Worm (Caenorhabditis elegans) whole organism, L2 larva: ENCODE results near the gene gpx-2.

Source experiments
- ZK546.5 ChIP-seq: sonication (generic microtip); optimal IDR thresholded peaks from 2 replicates; lab custom pipeline; 2017; ENCODE audit warnings: missing biosample characterization, missing genetic modification characterization
- ceh-82 ChIP-seq: fragments of 150-350 bp; optimal IDR thresholded peaks from 2 replicates; lab custom pipeline; 2014; ENCODE audit warnings: missing biosample characterization, missing genetic modification characterization
- elt-3 ChIP-seq: sonication (generic microtip); optimal IDR thresholded peaks from 2 replicates; lab custom pipeline; 2017; ENCODE audit warnings: missing biosample characterization, missing genetic modification characterization
- fos-1 ChIP-seq: fragments of 150-350 bp; optimal IDR thresholded peaks from 2 replicates; lab custom pipeline; 2014; ENCODE audit warnings: missing biosample characterization, missing genetic modification characterization
- lin-39 ChIP-seq: fragments of 150-350 bp; optimal IDR thresholded peaks from 2 replicates; lab custom pipeline; 2014; ENCODE audit warnings: missing biosample characterization, missing genetic modification reagents, missing genetic modification characterization
- mbf-1 ChIP-seq: sonication (generic microtip); optimal IDR thresholded peaks from 2 replicates; lab custom pipeline; 2017; ENCODE audit warnings: missing biosample characterization, missing genetic modification characterization
- nhr-10 ChIP-seq: sonication (generic microtip); optimal IDR thresholded peaks from 2 replicates; lab custom pipeline; 2017; ENCODE audit warnings: missing biosample characterization, missing genetic modification characterization
- nhr-23 ChIP-seq: fragments of 150-350 bp; optimal IDR thresholded peaks from 2 replicates; lab custom pipeline; 2014; ENCODE audit warnings: missing biosample characterization, missing genetic modification reagents, missing genetic modification characterization
- nhr-77 ChIP-seq: fragments of 150-350 bp; optimal IDR thresholded peaks from 2 replicates; lab custom pipeline; 2014; ENCODE audit warnings: missing biosample characterization, missing genetic modification characterization
- sma-9 ChIP-seq, 2 experiments: fragments of 150-350 bp in 1 of 2; sonication (generic microtip) in 1 of 2; optimal IDR thresholded peaks; 2 replicates each; lab custom pipeline; 2014 to 2016; ENCODE audit warnings: missing genetic modification characterization in 2 of 2, mild to moderate bottlenecking in 1 of 2, missing biosample characterization in 1 of 2, missing compliant biosample characterization in 1 of 2, missing genetic modification reagents in 1 of 2, moderate library complexity in 1 of 2
- snpc-4 ChIP-seq: fragments of 150-350 bp; optimal IDR thresholded peaks from 2 replicates; lab custom pipeline; 2014; ENCODE audit warnings: missing biosample characterization, missing genetic modification characterization
- unc-39 ChIP-seq: fragments of 150-350 bp; optimal IDR thresholded peaks from 2 replicates; lab custom pipeline; 2014; ENCODE audit warnings: missing biosample characterization, missing genetic modification characterization
- unc-62 ChIP-seq: fragments of 150-350 bp; optimal IDR thresholded peaks from 2 replicates; lab custom pipeline; 2014; ENCODE audit warnings: missing biosample characterization, missing genetic modification reagents, missing genetic modification characterization
- ztf-11 ChIP-seq: sonication (generic microtip); optimal IDR thresholded peaks from 2 replicates; lab custom pipeline; 2017; ENCODE audit warnings: missing biosample characterization, missing genetic modification characterization

DNA sequence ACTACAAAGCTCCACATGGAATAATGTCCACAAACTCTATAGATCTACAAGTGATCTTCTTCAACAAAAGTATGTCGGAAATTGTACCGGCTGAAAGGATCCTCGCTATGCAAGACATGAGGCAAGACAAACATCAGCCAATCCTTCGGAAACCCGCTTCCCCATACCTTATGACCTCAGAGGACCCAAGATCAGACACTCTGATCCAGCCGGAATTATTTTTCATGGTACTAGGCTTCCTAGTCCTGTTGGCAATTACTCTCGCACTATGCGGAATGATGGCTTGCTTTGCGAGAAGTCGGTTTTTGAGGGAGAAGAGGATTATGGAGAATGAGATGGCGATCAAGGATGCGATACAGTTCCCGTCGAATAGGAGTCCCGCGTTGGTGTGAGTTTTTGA, 16.7 kb upstream of the gpx-2 start:
- no peak for TF ChIP-seq ZK546.5 (tag; lab: Kevin White, UChicago)
- no peak for TF ChIP-seq snpc-4
- TF ChIP-seq unc-62, result no peak
- no peak for TF ChIP-seq fos-1 (tag; lab: Kevin White, UChicago)
- TF ChIP-seq mbf-1 (tag; lab: Kevin White, UChicago), result no peak
- no peak for TF ChIP-seq nhr-23 (tag; lab: Kevin White, UChicago)
- no peak for TF ChIP-seq unc-39 (tag; lab: Kevin White, UChicago)
- no peak for TF ChIP-seq nhr-10
- no peak for TF ChIP-seq sma-9 (GFP tag; optimal IDR thresholded peaks at IDR 0.05; lab: Kevin White, UChicago)
- TF ChIP-seq sma-9 (tag; optimal IDR thresholded peaks at IDR 0.05; lab: Kevin White, UChicago), result no peak
- TF ChIP-seq ztf-11 (tag; lab: Kevin White, UChicago), result no peak
- no peak for TF ChIP-seq elt-3 (tag; lab: Kevin White, UChicago)
- no peak for TF ChIP-seq lin-39 (tag; lab: Kevin White, UChicago)
- TF ChIP-seq ceh-82 (tag; lab: Kevin White, UChicago), result no peak
- no peak for TF ChIP-seq nhr-77 (tag; lab: Kevin White, UChicago)
